Worm (Caenorhabditis elegans) whole organism, young adult: ENCODE results near the gene F46B6.12.

ENCODE experiments used
- B0019.2 ChIP-seq: fragments of 200-800 bp; sonication (Bioruptor generic); conservative IDR thresholded peaks from 2 replicates; pipeline ENCODE4 v1.3.6; 2022; ENCODE audit warnings: missing genetic modification reagents, missing genetic modification characterization, missing compliant biosample characterization
- B0035.1 ChIP-seq: sonication (generic microtip); optimal IDR thresholded peaks from 2 replicates; lab custom pipeline; 2016; ENCODE audit warnings: missing genetic modification characterization, mild to moderate bottlenecking, missing compliant biosample characterization, missing genotype, missing genetic modification reagents
- F23B12.7 ChIP-seq: sonication (generic microtip); optimal IDR thresholded peaks from 2 replicates; lab custom pipeline; 2017; ENCODE audit warnings: missing genetic modification characterization, mild to moderate bottlenecking, missing compliant biosample characterization, antibody characterized with exemption, moderate library complexity; ENCODE audit not compliant: insufficient read depth
- F33H1.4 ChIP-seq: fragments of 200-800 bp; sonication (Bioruptor generic); IDR thresholded peaks from 2 replicates; pipeline ENCODE4 v1.3.6; 2022; ENCODE audit warnings: missing genetic modification reagents, missing genetic modification characterization, missing compliant biosample characterization
- fkh-3 ChIP-seq: sonication (generic microtip); optimal IDR thresholded peaks from 2 replicates; lab custom pipeline; 2016; ENCODE audit warnings: mild to moderate bottlenecking, missing genetic modification characterization, missing compliant biosample characterization
- hlh-12 ChIP-seq: sonication (generic microtip); optimal IDR thresholded peaks from 2 replicates; lab custom pipeline; 2016; ENCODE audit warnings: missing genetic modification characterization, missing compliant biosample characterization
- lin-35 ChIP-seq, 3 experiments: fragments of 150-350 bp in 2 of 3; sonication (generic microtip) in 1 of 3; optimal IDR thresholded peaks; 2 replicates each; lab custom pipeline; 2014 to 2018; ENCODE audit warnings: missing biosample characterization in 3 of 3, missing genetic modification characterization in 3 of 3, missing genetic modification reagents in 3 of 3
- nhr-90 ChIP-seq: sonication (generic microtip); optimal IDR thresholded peaks from 2 replicates; lab custom pipeline; 2016; ENCODE audit warnings: missing genotype, mild to moderate bottlenecking, missing genetic modification characterization, missing compliant biosample characterization
- rec-8 ChIP-seq, 2 experiments: sonication (generic microtip); optimal IDR thresholded peaks; 2 replicates each; lab custom pipeline; 2016; ENCODE audit warnings: mild to moderate bottlenecking in 2 of 2, missing genetic modification characterization in 2 of 2, missing genetic modification reagents in 2 of 2, missing genotype in 2 of 2, missing biosample characterization in 1 of 2, missing compliant biosample characterization in 1 of 2, moderate library complexity in 1 of 2
- snpc-3.4 ChIP-seq: sonication (generic microtip); optimal IDR thresholded peaks from 2 replicates; lab custom pipeline; 2017; ENCODE audit warnings: missing genetic modification characterization, mild to moderate bottlenecking, missing compliant biosample characterization, antibody characterized with exemption, moderate library complexity, missing genotype, missing genetic modification reagents
- snpc-4 ChIP-seq, 5 experiments: fragments of 150-350 bp in 1 of 5; sonication (generic microtip) in 4 of 5; optimal IDR thresholded peaks; 2 replicates each; lab custom pipeline; 2014 to 2018; ENCODE audit warnings: missing genetic modification characterization in 5 of 5, missing biosample characterization in 3 of 5, antibody characterized with exemption in 2 of 5, mild to moderate bottlenecking in 2 of 5, missing compliant biosample characterization in 2 of 5, missing genotype in 2 of 5, moderate library complexity in 2 of 5, missing genetic modification reagents in 1 of 5
- tbp1 ChIP-seq: fragments of 200-800 bp; sonication (Bioruptor generic); optimal IDR thresholded peaks from 2 replicates; lab custom pipeline; 2018; ENCODE audit warnings: mild to moderate bottlenecking, missing genetic modification characterization, missing compliant biosample characterization
- ztf-22 ChIP-seq: fragments of 200-800 bp; sonication (Bioruptor generic); optimal IDR thresholded peaks from 2 replicates; lab custom pipeline; 2018; ENCODE audit warnings: mild to moderate bottlenecking, missing genetic modification characterization, moderate library complexity, missing compliant biosample characterization

DNA sequence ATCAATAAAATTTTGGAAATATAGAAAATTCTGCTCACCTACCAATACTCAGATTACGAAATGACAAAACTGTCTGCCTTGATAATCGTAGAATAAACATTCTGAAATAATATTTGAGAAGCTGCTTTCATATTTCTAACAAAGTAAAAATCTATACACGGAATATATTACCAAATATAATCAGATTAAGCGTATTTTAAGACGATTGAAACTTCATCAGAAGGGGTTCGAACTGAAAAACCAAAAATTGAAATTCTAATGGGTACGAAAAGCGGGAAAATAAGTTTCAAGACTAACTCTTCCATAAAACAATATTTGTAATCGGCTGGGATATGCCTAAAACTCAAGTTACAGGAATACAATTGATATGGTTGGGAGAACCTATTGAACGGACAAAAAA lies 3.8 kb upstream of the F46B6.12 start, which contains the start of gene F46B6.4:
- TF ChIP-seq nhr-90 (tag; lab: Kevin White, UChicago) (no peak), ztf-22 (GFP tag; lab: Kevin White, UChicago) (no peak), B0019.2 (GFP tag; lab: Robert Waterston, UW) (no peak), tbp1 (GFP tag; lab: Kevin White, UChicago) (no peak), F33H1.4 (GFP tag; lab: Robert Waterston, UW) (no peak), F23B12.7 (tag; lab: Kevin White, UChicago) (no peak), snpc-3.4 (tag; lab: Kevin White, UChicago) (no peak), lin-35 (GFP tag; optimal IDR thresholded peaks at IDR 0.05; lab: Kevin White, UChicago) (no peak), snpc-4 (GFP tag; optimal IDR thresholded peaks at IDR 0.05; lab: Kevin White, UChicago) (no peak), snpc-4 (tag; optimal IDR thresholded peaks at IDR 0.05; lab: Kevin White, UChicago) (no peak), rec-8 (tag; optimal IDR thresholded peaks at IDR 0.05; lab: Kevin White, UChicago) (no peak), hlh-12 (tag; lab: Kevin White, UChicago) (no peak), fkh-3 (tag; lab: Kevin White, UChicago) (no peak), B0035.1 (no peak)
